Fruit fly (Drosophila melanogaster) whole organism, wandering third instar larva: ENCODE data around the gene Pcif1.

Experiments
- Abd-B ChIP-seq: fragments of >200 bp; optimal IDR thresholded peaks from 2 replicates; lab custom pipeline; 2017; ENCODE audit warnings: missing biosample characterization, missing genetic modification characterization
- CG32264 ChIP-seq: fragments of 200-800 bp; sonication (Bioruptor generic); optimal IDR thresholded peaks from 2 replicates; lab custom pipeline; 2016; ENCODE audit warnings: missing biosample characterization, missing genetic modification characterization
- CG9705 ChIP-seq: fragments of 200-800 bp; sonication (Bioruptor generic); optimal IDR thresholded peaks from 2 replicates; lab custom pipeline; 2018; ENCODE audit warnings: missing biosample characterization, mild to moderate bottlenecking, missing genetic modification characterization
- CrebA ChIP-seq: fragments of 200-800 bp; sonication (Bioruptor generic); optimal IDR thresholded peaks from 2 replicates; lab custom pipeline; 2016; ENCODE audit warnings: missing biosample characterization, mild to moderate bottlenecking, missing genetic modification characterization, borderline replicate concordance
- Dfd ChIP-seq: fragments of >200 bp; optimal IDR thresholded peaks from 2 replicates; lab custom pipeline; 2017; ENCODE audit warnings: missing biosample characterization, missing genetic modification characterization
- Dif ChIP-seq: fragments of 200-275, 200-300 bp; sonication (Bioruptor generic); optimal IDR thresholded peaks from 2 replicates; lab custom pipeline; 2018; ENCODE audit warnings: missing biosample characterization, missing genetic modification characterization; ENCODE audit not compliant: partially characterized antibody
- GATAd ChIP-seq: sonication (Bioruptor generic); optimal IDR thresholded peaks from 2 replicates; lab custom pipeline; 2016; ENCODE audit warnings: missing biosample characterization, missing genetic modification characterization
- HLH106 ChIP-seq: fragments of 200-800 bp; optimal IDR thresholded peaks from 3 replicates; lab custom pipeline; 2019; ENCODE audit warnings: missing biosample characterization, mild to moderate bottlenecking, missing genetic modification characterization, moderate library complexity
- Hnf4 ChIP-seq: fragments of 200-800 bp; sonication (Bioruptor generic); optimal IDR thresholded peaks from 2 replicates; lab custom pipeline; 2016; ENCODE audit warnings: missing biosample characterization, mild to moderate bottlenecking, missing genetic modification characterization
- Hr78 ChIP-seq: fragments of >200 bp; optimal IDR thresholded peaks from 2 replicates; lab custom pipeline; 2017; ENCODE audit warnings: missing biosample characterization, missing genetic modification characterization
- Hr83 ChIP-seq: fragments of 200-300 bp; sonication (Bioruptor generic); optimal IDR thresholded peaks from 2 replicates; lab custom pipeline; 2016; ENCODE audit warnings: missing biosample characterization, mild to moderate bottlenecking, missing genetic modification characterization, moderate library complexity; ENCODE audit not compliant: poor library complexity, severe bottlenecking
- Jra ChIP-seq: sonication (Bioruptor generic); optimal IDR thresholded peaks from 2 replicates; lab custom pipeline; 2016; ENCODE audit warnings: missing biosample characterization, missing genetic modification characterization
- Mio ChIP-seq: sonication (Bioruptor generic); optimal IDR thresholded peaks from 2 replicates; lab custom pipeline; 2016; ENCODE audit warnings: missing biosample characterization, missing genetic modification characterization
- Myc ChIP-seq: fragments of >200 bp; optimal IDR thresholded peaks from 2 replicates; lab custom pipeline; 2017
- N ChIP-seq: fragments of >200 bp; optimal IDR thresholded peaks from 2 replicates; lab custom pipeline; 2018; ENCODE audit warnings: missing biosample characterization, missing external identifiers, missing genetic modification characterization
- OdsH ChIP-seq: fragments of 200-800 bp; sonication (Bioruptor generic); optimal IDR thresholded peaks from 2 replicates; lab custom pipeline; 2016; ENCODE audit warnings: missing biosample characterization, mild to moderate bottlenecking, missing genetic modification characterization
- Rel ChIP-seq, 2 experiments: fragments of 200-800 bp; sonication (Bioruptor generic) in 1 of 2; optimal IDR thresholded peaks; 2 replicates in 1 of 2; 3 replicates in 1 of 2; lab custom pipeline; 2016 to 2019; ENCODE audit warnings: mild to moderate bottlenecking in 2 of 2, missing biosample characterization in 2 of 2, missing genetic modification characterization in 2 of 2, moderate library complexity in 1 of 2
- Sp1 ChIP-seq: fragments of 200-800 bp; sonication (Bioruptor generic); optimal IDR thresholded peaks from 3 replicates; lab custom pipeline; 2019; ENCODE audit warnings: missing biosample characterization, mild to moderate bottlenecking, missing genetic modification characterization, moderate library complexity
- Vsx2 ChIP-seq: fragments of 200-300, 225-300 bp; sonication (Bioruptor generic); optimal IDR thresholded peaks from 2 replicates; lab custom pipeline; 2018; ENCODE audit warnings: missing biosample characterization, missing genetic modification characterization; ENCODE audit not compliant: partially characterized antibody
- br ChIP-seq: fragments of 200-800 bp; sonication (Bioruptor generic); optimal IDR thresholded peaks from 2 replicates; lab custom pipeline; 2016; ENCODE audit warnings: missing biosample characterization, missing genetic modification characterization
- brk ChIP-seq: fragments of 200-800 bp; sonication (Bioruptor generic); optimal IDR thresholded peaks from 2 replicates; lab custom pipeline; 2016; ENCODE audit warnings: missing biosample characterization, mild to moderate bottlenecking, missing genetic modification characterization
- dl ChIP-seq, 2 experiments: fragments of 175-275, 200-275 bp in 1 of 2; fragments of 200-275 bp in 1 of 2; sonication (Bioruptor generic); optimal IDR thresholded peaks; lab custom pipeline; 2018; ENCODE audit warnings: mild to moderate bottlenecking in 2 of 2, missing biosample characterization in 2 of 2, missing genetic modification characterization in 2 of 2, moderate library complexity in 2 of 2; ENCODE audit not compliant: partially characterized antibody in 2 of 2, insufficient read depth in 1 of 2
- dmrt93B ChIP-seq: fragments of 200-800 bp; sonication (Bioruptor generic); optimal IDR thresholded peaks from 2 replicates; lab custom pipeline; 2018; ENCODE audit warnings: missing biosample characterization, mild to moderate bottlenecking, missing genetic modification characterization
- dsf ChIP-seq: sonication (Bioruptor generic); optimal IDR thresholded peaks from 2 replicates; lab custom pipeline; 2016; ENCODE audit warnings: missing biosample characterization, missing genetic modification characterization, borderline replicate concordance
- ey ChIP-seq: fragments of 200-800 bp; sonication (Bioruptor generic); optimal IDR thresholded peaks from 2 replicates; lab custom pipeline; 2016; ENCODE audit warnings: missing biosample characterization, missing genetic modification characterization
- foxo ChIP-seq, 2 experiments: fragments of 200-800 bp; sonication (Bioruptor generic); optimal IDR thresholded peaks; 2 replicates in 1 of 2; 3 replicates in 1 of 2; lab custom pipeline; 2016 to 2017; ENCODE audit warnings: missing biosample characterization in 2 of 2, missing genetic modification characterization in 2 of 2
- fru ChIP-seq: fragments of 200-800 bp; sonication (Bioruptor generic); optimal IDR thresholded peaks from 3 replicates; lab custom pipeline; 2016; ENCODE audit warnings: missing biosample characterization, mild to moderate bottlenecking, missing genetic modification characterization
- h ChIP-seq: fragments of 200-800 bp; sonication (Bioruptor generic); optimal IDR thresholded peaks from 3 replicates; lab custom pipeline; 2016; ENCODE audit warnings: missing biosample characterization, mild to moderate bottlenecking, missing genetic modification characterization
- jim ChIP-seq: fragments of 175-275, 200-325 bp; sonication (Bioruptor generic); optimal IDR thresholded peaks from 2 replicates; lab custom pipeline; 2016; ENCODE audit warnings: missing biosample characterization, mild to moderate bottlenecking, missing genetic modification characterization
- lola ChIP-seq: fragments of >200 bp; optimal IDR thresholded peaks from 2 replicates; lab custom pipeline; 2017; ENCODE audit warnings: missing biosample characterization, missing genetic modification characterization
- pan ChIP-seq: fragments of >200 bp; optimal IDR thresholded peaks from 2 replicates; lab custom pipeline; 2017
- psq ChIP-seq: fragments of 200-800 bp; sonication (Bioruptor generic); optimal IDR thresholded peaks from 3 replicates; lab custom pipeline; 2017; ENCODE audit warnings: missing biosample characterization, mild to moderate bottlenecking, missing genetic modification characterization, moderate library complexity
- rgr ChIP-seq: fragments of 200-800 bp; sonication (Bioruptor generic); optimal IDR thresholded peaks from 3 replicates; lab custom pipeline; 2016; ENCODE audit warnings: missing biosample characterization, mild to moderate bottlenecking, missing genetic modification characterization
- sage ChIP-seq: fragments of 200-800 bp; sonication (Bioruptor generic); optimal IDR thresholded peaks from 2 replicates; lab custom pipeline; 2016; ENCODE audit warnings: missing biosample characterization, mild to moderate bottlenecking, missing genetic modification characterization
- sv ChIP-seq: fragments of 200-800 bp; sonication (Bioruptor generic); optimal IDR thresholded peaks from 3 replicates; lab custom pipeline; 2016; ENCODE audit warnings: missing biosample characterization, missing genetic modification characterization
- tai ChIP-seq: sonication (Bioruptor generic); optimal IDR thresholded peaks from 2 replicates; lab custom pipeline; 2016; ENCODE audit warnings: missing biosample characterization, missing genetic modification characterization
- usp ChIP-seq: fragments of >200 bp; optimal IDR thresholded peaks from 2 replicates; lab custom pipeline; 2017; ENCODE audit warnings: missing biosample characterization, missing genetic modification characterization
- woc ChIP-seq: sonication (Bioruptor generic); optimal IDR thresholded peaks from 2 replicates; lab custom pipeline; 2016; ENCODE audit warnings: missing biosample characterization, mild to moderate bottlenecking, missing genetic modification characterization

Pcif1 gene

DNA sequence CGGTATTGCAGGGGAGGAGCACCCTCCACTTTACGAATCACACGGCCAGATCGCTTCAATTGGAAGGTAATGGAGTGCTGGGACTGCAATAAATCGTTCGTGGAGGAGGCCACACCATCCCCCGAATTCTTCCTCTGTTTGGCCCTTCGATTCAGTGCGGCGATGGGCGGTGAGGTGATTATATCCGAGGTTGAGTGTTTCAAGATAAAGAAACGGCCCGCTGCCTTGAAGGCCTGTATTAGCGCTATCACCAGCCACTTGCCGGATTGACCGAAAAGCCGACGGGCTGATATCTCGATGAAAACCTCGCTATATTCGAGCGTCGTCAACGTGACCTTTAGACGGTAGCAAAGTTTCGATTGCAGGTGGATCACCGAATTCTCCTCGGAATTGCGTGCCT, 8.5 kb downstream of the Pcif1 start:
- TF ChIP-seq dl (GFP tag; optimal IDR thresholded peaks at IDR 0.05; lab: Kevin White, UChicago; ENCODE audit: insufficient read depth in 1 of 2, partially characterized antibody in 2 of 2), result no peak
- no peak for TF ChIP-seq HLH106 (tag; lab: Kevin White, UChicago)
- no peak for TF ChIP-seq N (GFP tag; lab: Kevin White, UChicago)
- no peak for TF ChIP-seq Rel (GFP tag; optimal IDR thresholded peaks at IDR 0.05; lab: Kevin White, UChicago)
- TF ChIP-seq Rel (tag; optimal IDR thresholded peaks at IDR 0.05; lab: Kevin White, UChicago), result peak; percentile 78
- no peak for TF ChIP-seq h (GFP tag; lab: Kevin White, UChicago)
- no peak for TF ChIP-seq dmrt93B (GFP tag; lab: Kevin White, UChicago)

DNA sequence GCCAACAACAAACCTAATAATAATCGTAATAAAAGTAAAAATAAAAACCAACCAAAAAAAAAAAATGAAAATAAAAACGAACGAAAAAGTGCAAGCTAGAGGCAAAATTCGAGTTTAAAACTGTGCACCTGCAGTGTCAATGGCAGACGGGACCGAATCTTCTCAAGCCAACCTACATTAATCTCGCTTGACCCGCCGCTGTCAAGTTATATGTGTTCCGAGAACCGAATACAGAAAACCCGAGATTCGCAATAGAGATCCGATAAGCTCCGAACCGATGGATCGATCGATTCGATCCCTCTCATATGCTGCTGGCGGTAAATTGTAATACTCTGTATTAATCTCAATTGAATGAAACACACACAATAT, 13.4 kb downstream of the Pcif1 start:
- TF ChIP-seq Jra (GFP tag; lab: Kevin White, UChicago), result no peak
- TF ChIP-seq Abd-B (GFP tag; lab: Kevin White, UChicago), result no peak
- TF ChIP-seq sage (GFP tag; lab: Kevin White, UChicago), result no peak
- TF ChIP-seq foxo (GFP tag; optimal IDR thresholded peaks at IDR 0.05; lab: Kevin White, UChicago), result no peak
- no peak for TF ChIP-seq CrebA (GFP tag; lab: Kevin White, UChicago)
- no peak for TF ChIP-seq dl (GFP tag; optimal IDR thresholded peaks at IDR 0.05; lab: Kevin White, UChicago; ENCODE audit: insufficient read depth in 1 of 2, partially characterized antibody in 2 of 2)
- no peak for TF ChIP-seq woc (GFP tag; lab: Kevin White, UChicago)
- TF ChIP-seq sv, result no peak
- no peak for TF ChIP-seq h (GFP tag; lab: Kevin White, UChicago)
- no peak for TF ChIP-seq Dif (GFP tag; lab: Kevin White, UChicago)
- no peak for TF ChIP-seq dmrt93B (GFP tag; lab: Kevin White, UChicago)
- no peak for TF ChIP-seq rgr (GFP tag; lab: Kevin White, UChicago)
- no peak for TF ChIP-seq Hr83 (GFP tag; lab: Kevin White, UChicago)
- TF ChIP-seq brk, result no peak
- no peak for TF ChIP-seq ey (GFP tag; lab: Kevin White, UChicago)
- no peak for TF ChIP-seq psq (GFP tag; lab: Kevin White, UChicago)

DNA sequence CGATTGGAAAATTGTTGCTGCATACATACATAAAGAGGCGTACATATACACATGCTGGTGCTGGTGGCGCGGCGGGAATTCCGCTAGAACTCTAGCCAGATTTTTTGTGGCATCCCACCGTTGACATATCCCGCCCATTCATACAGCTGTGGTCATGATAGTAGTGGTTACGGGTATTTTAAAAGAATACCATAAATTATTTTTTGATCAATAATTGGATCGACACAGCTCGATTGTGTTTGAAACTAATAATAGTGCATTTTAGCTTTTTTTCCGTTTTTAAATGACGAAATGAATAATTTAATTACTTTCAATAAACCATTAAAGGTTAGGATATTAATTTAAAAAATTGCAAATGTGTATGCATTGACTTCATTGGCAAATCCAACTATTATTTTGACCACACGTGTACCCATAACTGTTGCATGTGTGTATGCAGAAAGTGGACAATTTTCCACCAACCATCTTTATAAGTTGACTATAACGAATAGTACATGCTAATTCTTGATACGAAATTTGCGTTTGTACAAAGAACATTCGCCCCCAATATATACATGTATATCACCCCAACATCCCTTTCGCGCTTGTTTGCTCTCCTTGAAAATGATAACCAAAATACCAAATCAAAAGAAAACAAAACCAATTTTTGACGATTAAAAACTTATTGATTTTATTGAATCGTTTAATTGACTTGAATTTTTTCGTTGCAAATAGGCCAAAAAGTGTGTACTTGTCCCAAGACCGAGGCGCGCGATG, 13.9 kb downstream of the Pcif1 start:
- TF ChIP-seq br (GFP tag; lab: Kevin White, UChicago) (peak; percentile 72), CG9705 (GFP tag; lab: Kevin White, UChicago) (no peak), CG32264 (GFP tag; lab: Kevin White, UChicago) (no peak), Sp1 (GFP tag; lab: Kevin White, UChicago) (peak; percentile 46), rgr (GFP tag; lab: Kevin White, UChicago) (peak; percentile 78), h (GFP tag; lab: Kevin White, UChicago) (peak; percentile 75), Rel (GFP tag; optimal IDR thresholded peaks at IDR 0.05; lab: Kevin White, UChicago) (no peak), Rel (tag; optimal IDR thresholded peaks at IDR 0.05; lab: Kevin White, UChicago) (no peak), GATAd (GFP tag; lab: Kevin White, UChicago) (no peak), dl (GFP tag; optimal IDR thresholded peaks at IDR 0.05; lab: Kevin White, UChicago; ENCODE audit: insufficient read depth in 1 of 2, partially characterized antibody in 2 of 2) (no peak), brk (no peak), woc (GFP tag; lab: Kevin White, UChicago) (peak; percentile 67), Myc (lab: Kevin White, UChicago) (peak; percentile 76), Hnf4 (GFP tag; lab: Kevin White, UChicago) (peak; percentile 73), Vsx2 (GFP tag; lab: Kevin White, UChicago) (no peak), sv (peak; percentile 55), Abd-B (GFP tag; lab: Kevin White, UChicago) (no peak), Hr83 (GFP tag; lab: Kevin White, UChicago) (peak; percentile 31), jim (GFP tag; lab: Kevin White, UChicago) (no peak), fru (GFP tag; lab: Kevin White, UChicago) (peak; percentile 80), ey (GFP tag; lab: Kevin White, UChicago) (peak; percentile 71), N (GFP tag; lab: Kevin White, UChicago) (no peak), Mio (GFP tag; lab: Kevin White, UChicago) (no peak), usp (GFP tag; lab: Kevin White, UChicago) (no peak), dmrt93B (GFP tag; lab: Kevin White, UChicago) (peak; percentile 41), Dfd (GFP tag; lab: Kevin White, UChicago) (no peak), Hr78 (GFP tag; lab: Kevin White, UChicago) (no peak), Jra (GFP tag; lab: Kevin White, UChicago) (peak; percentile 55), Dif (GFP tag; lab: Kevin White, UChicago) (no peak), psq (GFP tag; lab: Kevin White, UChicago) (peak; percentile 53), sage (GFP tag; lab: Kevin White, UChicago) (peak; percentile 65), OdsH (GFP tag; lab: Kevin White, UChicago) (peak; percentile 78), HLH106 (tag; lab: Kevin White, UChicago) (peak; percentile 68), pan (lab: Kevin White, UChicago) (no peak), foxo (GFP tag; optimal IDR thresholded peaks at IDR 0.05; lab: Kevin White, UChicago) (peak in 1 of 2 experiments; percentile 80), lola (GFP tag; lab: Kevin White, UChicago) (no peak), CrebA (GFP tag; lab: Kevin White, UChicago) (no peak), dsf (GFP tag; lab: Kevin White, UChicago) (no peak), tai (no peak)
